Worm (Caenorhabditis elegans) whole organism, young adult: ENCODE results near the gene cdka-1.

Source experiments
- B0035.1 ChIP-seq: sonication (generic microtip); optimal IDR thresholded peaks from 2 replicates; lab custom pipeline; 2016; ENCODE audit warnings: missing genetic modification characterization, mild to moderate bottlenecking, missing compliant biosample characterization, missing genotype, missing genetic modification reagents
- B0261.1 ChIP-seq: sonication (generic microtip); optimal IDR thresholded peaks from 2 replicates; lab custom pipeline; 2016; ENCODE audit warnings: mild to moderate bottlenecking, missing genetic modification characterization, moderate library complexity, missing compliant biosample characterization
- F10E7.11 ChIP-seq: sonication (generic microtip); optimal IDR thresholded peaks from 2 replicates; lab custom pipeline; 2017; ENCODE audit warnings: mild to moderate bottlenecking, missing genetic modification characterization, moderate library complexity, missing compliant biosample characterization
- F23B12.7 ChIP-seq: sonication (generic microtip); optimal IDR thresholded peaks from 2 replicates; lab custom pipeline; 2017; ENCODE audit warnings: missing genetic modification characterization, mild to moderate bottlenecking, missing compliant biosample characterization, antibody characterized with exemption, moderate library complexity; ENCODE audit not compliant: insufficient read depth
- F33H1.4 ChIP-seq: fragments of 200-800 bp; sonication (Bioruptor generic); IDR thresholded peaks from 2 replicates; pipeline ENCODE4 v1.3.6; 2022; ENCODE audit warnings: missing genetic modification reagents, missing genetic modification characterization, missing compliant biosample characterization
- F52B5.7 ChIP-seq: sonication (generic microtip); optimal IDR thresholded peaks from 2 replicates; lab custom pipeline; 2016; ENCODE audit warnings: mild to moderate bottlenecking, missing genetic modification characterization, missing compliant biosample characterization
- K11D2.4 ChIP-seq: fragments of 200-800 bp; sonication (Bioruptor generic); IDR thresholded peaks from 2 replicates; pipeline ENCODE4 v1.3.6; 2022; ENCODE audit warnings: missing genetic modification reagents, missing genetic modification characterization, missing compliant biosample characterization
- T07F8.4 ChIP-seq: sonication (generic microtip); optimal IDR thresholded peaks from 2 replicates; lab custom pipeline; 2016; ENCODE audit warnings: mild to moderate bottlenecking, missing genetic modification characterization, moderate library complexity, missing compliant biosample characterization
- T26A5.8 ChIP-seq: sonication (generic microtip); optimal IDR thresholded peaks from 2 replicates; lab custom pipeline; 2016; ENCODE audit warnings: missing genetic modification characterization, missing compliant biosample characterization
- Y53G8AR.9 ChIP-seq: fragments of 200-800 bp; sonication (Bioruptor generic); conservative IDR thresholded peaks from 2 replicates; pipeline ENCODE4 v1.3.6; 2022; ENCODE audit warnings: missing genetic modification reagents, missing genetic modification characterization, missing compliant biosample characterization
- Y56A3A.18 ChIP-seq: fragments of 200-800 bp; sonication (Bioruptor generic); IDR thresholded peaks from 2 replicates; pipeline ENCODE4 v1.3.6; 2022; ENCODE audit warnings: missing genetic modification reagents, missing genetic modification characterization, missing compliant biosample characterization
- Y95B8A.8 ChIP-seq: fragments of 200-800 bp; sonication (Bioruptor generic); IDR thresholded peaks from 2 replicates; pipeline ENCODE4 v1.3.6; 2022; ENCODE audit warnings: missing genetic modification reagents, missing genetic modification characterization, missing compliant biosample characterization
- ZK185.1 ChIP-seq: sonication (generic microtip); optimal IDR thresholded peaks from 2 replicates; lab custom pipeline; 2016; ENCODE audit warnings: mild to moderate bottlenecking, missing genetic modification characterization, missing compliant biosample characterization; ENCODE audit not compliant: poor library complexity, severe bottlenecking
- ceh-58 ChIP-seq: fragments of 200-800 bp; sonication (Bioruptor generic); IDR thresholded peaks from 2 replicates; pipeline ENCODE4 v1.3.6; 2022; ENCODE audit warnings: missing genetic modification characterization, missing compliant biosample characterization
- chd-7 ChIP-seq: sonication (generic microtip); optimal IDR thresholded peaks from 2 replicates; lab custom pipeline; 2016; ENCODE audit warnings: mild to moderate bottlenecking, missing genetic modification characterization, moderate library complexity, missing compliant biosample characterization
- dox-1 ChIP-seq: fragments of 200-800 bp; sonication (Bioruptor generic); IDR thresholded peaks from 2 replicates; pipeline ENCODE4 v1.3.6; 2022; ENCODE audit warnings: missing genetic modification reagents, missing genetic modification characterization, missing compliant biosample characterization
- dpff-1 ChIP-seq: sonication (generic microtip); optimal IDR thresholded peaks from 2 replicates; lab custom pipeline; 2017; ENCODE audit warnings: mild to moderate bottlenecking, missing genetic modification characterization, missing compliant biosample characterization
- dpl-1 ChIP-seq: fragments of 150-350 bp; optimal IDR thresholded peaks from 2 replicates; lab custom pipeline; 2014; ENCODE audit warnings: missing biosample characterization, missing genetic modification reagents, missing genetic modification characterization
- ekl-4 ChIP-seq: fragments of 200-800 bp; sonication (Bioruptor generic); IDR thresholded peaks from 2 replicates; pipeline ENCODE4 v1.3.6; 2022; ENCODE audit warnings: missing genetic modification reagents, missing genetic modification characterization, missing compliant biosample characterization
- ets-4 ChIP-seq: fragments of 200-800 bp; sonication (Bioruptor generic); optimal IDR thresholded peaks from 2 replicates; lab custom pipeline; 2018; ENCODE audit warnings: mild to moderate bottlenecking, missing genetic modification characterization, missing compliant biosample characterization
- hmg-1.2 ChIP-seq: fragments of 200-800 bp; sonication (Bioruptor generic); IDR thresholded peaks from 2 replicates; pipeline ENCODE4 v1.3.6; 2022; ENCODE audit warnings: missing genetic modification reagents, missing genetic modification characterization, missing compliant biosample characterization
- let-526 ChIP-seq: fragments of 200-800 bp; sonication (Bioruptor generic); IDR thresholded peaks from 2 replicates; pipeline ENCODE4 v1.3.6; 2022; ENCODE audit warnings: missing genetic modification reagents, missing genetic modification characterization, missing compliant biosample characterization
- lin-26 ChIP-seq: fragments of 200-800 bp; sonication (Bioruptor generic); IDR thresholded peaks from 2 replicates; pipeline ENCODE4 v1.3.6; 2022; ENCODE audit warnings: missing genetic modification reagents, missing genetic modification characterization, missing compliant biosample characterization
- lin-40 ChIP-seq: sonication (generic microtip); optimal IDR thresholded peaks from 2 replicates; lab custom pipeline; 2016; ENCODE audit warnings: missing genetic modification characterization, mild to moderate bottlenecking, missing compliant biosample characterization, missing genotype, missing genetic modification reagents
- lin-54 ChIP-seq: fragments of 200-800 bp; sonication (Bioruptor generic); optimal IDR thresholded peaks from 2 replicates; lab custom pipeline; 2018; ENCODE audit warnings: mild to moderate bottlenecking, missing genetic modification characterization, missing compliant biosample characterization
- lir-1 ChIP-seq: fragments of 200-800 bp; sonication (Bioruptor generic); conservative IDR thresholded peaks from 2 replicates; pipeline ENCODE4 v1.3.6; 2022; ENCODE audit warnings: missing genetic modification reagents, missing genetic modification characterization, missing compliant biosample characterization
- lsl-1 ChIP-seq: fragments of 200-800 bp; sonication (Bioruptor generic); optimal IDR thresholded peaks from 2 replicates; lab custom pipeline; 2018; ENCODE audit warnings: mild to moderate bottlenecking, missing genetic modification characterization, moderate library complexity, missing compliant biosample characterization
- madf-8 ChIP-seq: fragments of 200-800 bp; sonication (Bioruptor generic); conservative IDR thresholded peaks from 2 replicates; pipeline ENCODE4 v1.3.6; 2022; ENCODE audit warnings: missing genetic modification reagents, missing genetic modification characterization, missing compliant biosample characterization
- mcd-1 ChIP-seq: fragments of 200-800 bp; sonication (Bioruptor generic); IDR thresholded peaks from 2 replicates; pipeline ENCODE4 v1.3.6; 2022; ENCODE audit warnings: missing genetic modification reagents, missing genetic modification characterization, missing compliant biosample characterization
- mel-28 ChIP-seq: sonication (generic microtip); optimal IDR thresholded peaks from 2 replicates; lab custom pipeline; 2016; ENCODE audit warnings: borderline replicate concordance, mild to moderate bottlenecking, missing genetic modification characterization, missing compliant biosample characterization
- mes-4 ChIP-seq: sonication (generic microtip); optimal IDR thresholded peaks from 2 replicates; lab custom pipeline; 2016; ENCODE audit warnings: missing genotype, missing genetic modification characterization, missing compliant biosample characterization
- nhr-179 ChIP-seq: sonication (generic microtip); optimal IDR thresholded peaks from 2 replicates; lab custom pipeline; 2016; ENCODE audit warnings: mild to moderate bottlenecking, missing genetic modification characterization, missing compliant biosample characterization
- nhr-27 ChIP-seq: fragments of 200-800 bp; sonication (Bioruptor generic); optimal IDR thresholded peaks from 2 replicates; lab custom pipeline; 2018; ENCODE audit warnings: mild to moderate bottlenecking, missing genetic modification characterization, moderate library complexity, missing compliant biosample characterization
- nhr-80 ChIP-seq: sonication (generic microtip); optimal IDR thresholded peaks from 2 replicates; lab custom pipeline; 2016; ENCODE audit warnings: missing genetic modification characterization, missing compliant biosample characterization
- pbrm-1 ChIP-seq: fragments of 200-800 bp; sonication (Bioruptor generic); IDR thresholded peaks from 2 replicates; pipeline ENCODE4 v1.3.6; 2022; ENCODE audit warnings: missing genetic modification reagents, missing genetic modification characterization, missing compliant biosample characterization
- pha-4 ChIP-seq: fragments of 150-350 bp; sonication (generic microtip); optimal IDR thresholded peaks from 2 replicates; lab custom pipeline; 2014; ENCODE audit warnings: missing biosample characterization, missing genetic modification reagents, missing genetic modification characterization
- repo-1 ChIP-seq: sonication (generic microtip); optimal IDR thresholded peaks from 2 replicates; lab custom pipeline; 2017; ENCODE audit warnings: mild to moderate bottlenecking, missing genetic modification characterization, missing compliant biosample characterization
- rpc-1 ChIP-seq, 2 experiments: fragments of 150-350 bp in 1 of 2; sonication (generic microtip) in 1 of 2; optimal IDR thresholded peaks; 2 replicates each; lab custom pipeline; 2014 to 2018; ENCODE audit warnings: missing biosample characterization in 1 of 2, missing genetic modification characterization in 1 of 2, missing genetic modification reagents in 1 of 2, missing genotype in 1 of 2
- sea-2 ChIP-seq: fragments of 200-800 bp; sonication (Bioruptor generic); IDR thresholded peaks from 2 replicates; pipeline ENCODE4 v1.3.6; 2022; ENCODE audit warnings: missing genetic modification characterization, missing compliant biosample characterization
- somi-1 ChIP-seq: fragments of 200-800 bp; sonication (Bioruptor generic); optimal IDR thresholded peaks from 2 replicates; lab custom pipeline; 2018; ENCODE audit warnings: mild to moderate bottlenecking, missing genetic modification characterization, missing compliant biosample characterization
- sptf-2 ChIP-seq: fragments of 200-800 bp; sonication (Bioruptor generic); optimal IDR thresholded peaks from 2 replicates; lab custom pipeline; 2018; ENCODE audit warnings: mild to moderate bottlenecking, missing genetic modification characterization, missing compliant biosample characterization
- tbp1 ChIP-seq: fragments of 200-800 bp; sonication (Bioruptor generic); optimal IDR thresholded peaks from 2 replicates; lab custom pipeline; 2018; ENCODE audit warnings: mild to moderate bottlenecking, missing genetic modification characterization, missing compliant biosample characterization
- unc-130 ChIP-seq: sonication (generic microtip); optimal IDR thresholded peaks from 2 replicates; lab custom pipeline; 2016; ENCODE audit warnings: missing genetic modification reagents, missing genetic modification characterization, missing compliant biosample characterization
- ztf-18 ChIP-seq: sonication (generic microtip); optimal IDR thresholded peaks from 2 replicates; lab custom pipeline; 2016; ENCODE audit warnings: missing genotype, mild to moderate bottlenecking, missing genetic modification characterization, missing compliant biosample characterization
- ztf-22 ChIP-seq: fragments of 200-800 bp; sonication (Bioruptor generic); optimal IDR thresholded peaks from 2 replicates; lab custom pipeline; 2018; ENCODE audit warnings: mild to moderate bottlenecking, missing genetic modification characterization, moderate library complexity, missing compliant biosample characterization
- ztf-26 ChIP-seq: sonication (generic microtip); optimal IDR thresholded peaks from 2 replicates; lab custom pipeline; 2017; ENCODE audit warnings: missing genetic modification characterization, missing compliant biosample characterization
- ztf-28 ChIP-seq: fragments of 200-800 bp; sonication (Bioruptor generic); IDR thresholded peaks from 2 replicates; pipeline ENCODE4 v1.3.6; 2022; ENCODE audit warnings: missing genetic modification reagents, missing genetic modification characterization, missing compliant biosample characterization
- ztf-3 ChIP-seq: fragments of 200-800 bp; sonication (Bioruptor generic); optimal IDR thresholded peaks from 2 replicates; lab custom pipeline; 2018; ENCODE audit warnings: mild to moderate bottlenecking, missing genetic modification characterization, missing compliant biosample characterization
- ztf-6 ChIP-seq: fragments of 200-800 bp; sonication (Bioruptor generic); IDR thresholded peaks from 2 replicates; pipeline ENCODE4 v1.3.6; 2022; ENCODE audit warnings: missing genetic modification reagents, missing genetic modification characterization, missing compliant biosample characterization

cdka-1 gene

ce11 chrIII:4649363-4649768 is 9.2 kb upstream of the cdka-1 start (continued):
- peak; percentile 86 for TF ChIP-seq ets-4 (GFP tag; lab: Kevin White, UChicago)
- peak; percentile 99 for TF ChIP-seq nhr-80 (tag; lab: Kevin White, UChicago)
- no peak for TF ChIP-seq T26A5.8
- TF ChIP-seq ztf-6, result no peak
- TF ChIP-seq lin-54 (GFP tag; lab: Kevin White, UChicago), result peak; percentile 81
- TF ChIP-seq lin-40 (tag; lab: Kevin White, UChicago), result peak; percentile 91
- TF ChIP-seq F33H1.4 (GFP tag; lab: Robert Waterston, UW), result no peak
- TF ChIP-seq ZK185.1 (tag; lab: Kevin White, UChicago), result peak; percentile 87
- TF ChIP-seq mcd-1 (GFP tag; lab: Robert Waterston, UW), result peak; percentile 89
- TF ChIP-seq ztf-22 (GFP tag; lab: Kevin White, UChicago), result peak; percentile 97
- TF ChIP-seq let-526, result 0 out of 2 replicates have a peak, but pooled peaks have one; percentile 30
- TF ChIP-seq dpl-1, result no peak
- TF ChIP-seq somi-1, result peak; percentile 95
- no peak for TF ChIP-seq ztf-28 (GFP tag; lab: Robert Waterston, UW)
- peak; percentile 80 for TF ChIP-seq ekl-4 (GFP tag; lab: Robert Waterston, UW)
- TF ChIP-seq unc-130 (GFP tag; lab: Kevin White, UChicago), result no peak
- peak; percentile 61 for TF ChIP-seq pha-4 (tag; lab: Kevin White, UChicago)
- peak; percentile 57; the same call in 1 of the 2 replicates for TF ChIP-seq Y56A3A.18 (GFP tag; lab: Robert Waterston, UW)
- no peak for TF ChIP-seq mel-28
- peak; percentile 48; the same call in 1 of the 2 replicates for TF ChIP-seq lin-26
- peak; percentile 17 for TF ChIP-seq F23B12.7 (tag; lab: Kevin White, UChicago)
- TF ChIP-seq F10E7.11 (tag; lab: Kevin White, UChicago), result no peak
- TF ChIP-seq lsl-1 (GFP tag; lab: Kevin White, UChicago), result no peak
- TF ChIP-seq dpff-1 (tag; lab: Kevin White, UChicago), result no peak
- no peak for TF ChIP-seq F52B5.7 (tag; lab: Kevin White, UChicago)
- TF ChIP-seq ceh-58 (GFP tag; lab: Robert Waterston, UW), result no peak
- TF ChIP-seq dox-1, result peak; percentile 74
- no peak for TF ChIP-seq sea-2 (GFP tag; lab: Robert Waterston, UW)
- TF ChIP-seq nhr-179 (tag; lab: Kevin White, UChicago), result no peak
- peak; percentile 61 for TF ChIP-seq repo-1 (tag; lab: Kevin White, UChicago)
- peak; percentile 82 for TF ChIP-seq K11D2.4 (GFP tag; lab: Robert Waterston, UW)
- no peak for TF ChIP-seq Y95B8A.8
- TF ChIP-seq lir-1, result peak; percentile 71; the same call in 1 of the 2 replicates
- TF ChIP-seq rpc-1 (optimal IDR thresholded peaks at IDR 0.05; lab: Kevin White, UChicago), result no peak
- TF ChIP-seq rpc-1 (tag; optimal IDR thresholded peaks at IDR 0.05; lab: Kevin White, UChicago), result no peak
- peak; percentile 22 for TF ChIP-seq sptf-2 (GFP tag; lab: Kevin White, UChicago)
- peak; percentile 94 for TF ChIP-seq ztf-26
- TF ChIP-seq ztf-3 (GFP tag; lab: Kevin White, UChicago), result peak; percentile 56
- TF ChIP-seq ztf-18, result peak; percentile 65
- peak; percentile 50 for TF ChIP-seq nhr-27 (tag; lab: Kevin White, UChicago)
- no peak for TF ChIP-seq B0261.1
- TF ChIP-seq pbrm-1 (GFP tag; lab: Robert Waterston, UW), result peak; percentile 79; the same call in 1 of the 2 replicates
- TF ChIP-seq chd-7 (tag; lab: Kevin White, UChicago), result peak; percentile 89
- no peak for TF ChIP-seq madf-8 (GFP tag; lab: Robert Waterston, UW)
- peak; percentile 70 for TF ChIP-seq tbp1 (GFP tag; lab: Kevin White, UChicago)
- no peak for TF ChIP-seq T07F8.4 (tag; lab: Kevin White, UChicago)
- no peak for TF ChIP-seq mes-4 (tag; lab: Kevin White, UChicago)
- TF ChIP-seq B0035.1 (tag; lab: Kevin White, UChicago), result peak; percentile 60
- peak; percentile 96 for TF ChIP-seq hmg-1.2 (GFP tag; lab: Robert Waterston, UW)
- TF ChIP-seq Y53G8AR.9 (GFP tag; lab: Robert Waterston, UW), result peak; percentile 53; the same call in 1 of the 2 replicates
